Worm (Caenorhabditis elegans): ENCODE results near the gene des-2.

DNA sequence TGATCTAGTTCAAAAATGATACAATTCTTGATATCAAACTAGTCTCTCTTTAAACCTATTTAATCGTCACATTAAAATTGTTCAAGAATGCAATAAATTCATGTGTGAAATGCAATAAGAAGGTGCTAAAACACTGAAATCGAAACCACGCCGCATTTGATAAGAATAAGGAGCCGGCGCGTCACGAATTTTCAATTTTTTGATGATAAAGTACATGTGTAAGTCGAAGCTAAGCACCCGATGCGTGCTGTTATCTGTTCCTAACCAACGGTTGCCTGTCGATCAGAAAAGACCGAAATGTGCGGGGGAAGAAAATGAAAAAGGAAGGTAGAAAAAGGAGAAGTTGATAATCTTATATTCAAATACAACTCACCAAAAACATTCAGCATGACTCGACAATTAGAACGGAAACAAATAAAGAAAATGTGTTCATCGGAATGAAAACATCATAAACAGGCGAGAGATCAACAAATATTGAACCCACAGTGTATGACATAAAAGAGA is 48.8 kb upstream of the des-2 start, which contains the start of gene aat-6:
- TF ChIP-seq elt-2 (tag; optimal IDR thresholded peaks at IDR 0.05) = peak; percentile 93
- no peak for TF ChIP-seq fkh-10 (GFP tag; optimal IDR thresholded peaks at IDR 0.05)
- no peak for TF ChIP-seq lsy-2 (tag; optimal IDR thresholded peaks at IDR 0.05)
- TF ChIP-seq nhr-77 (tag; optimal IDR thresholded peaks at IDR 0.05) = no peak
- no peak for TF ChIP-seq unc-62 (GFP tag; optimal IDR thresholded peaks at IDR 0.05)
- TF ChIP-seq dpl-1 (GFP tag; optimal IDR thresholded peaks at IDR 0.05) = no peak
